Fruit fly (Drosophila melanogaster): ENCODE measurements around the gene CG43169.
A peak's percentile ranks its signal among the peaks of the same experiment; 100 is the strongest.

CG43169 gene

DNA sequence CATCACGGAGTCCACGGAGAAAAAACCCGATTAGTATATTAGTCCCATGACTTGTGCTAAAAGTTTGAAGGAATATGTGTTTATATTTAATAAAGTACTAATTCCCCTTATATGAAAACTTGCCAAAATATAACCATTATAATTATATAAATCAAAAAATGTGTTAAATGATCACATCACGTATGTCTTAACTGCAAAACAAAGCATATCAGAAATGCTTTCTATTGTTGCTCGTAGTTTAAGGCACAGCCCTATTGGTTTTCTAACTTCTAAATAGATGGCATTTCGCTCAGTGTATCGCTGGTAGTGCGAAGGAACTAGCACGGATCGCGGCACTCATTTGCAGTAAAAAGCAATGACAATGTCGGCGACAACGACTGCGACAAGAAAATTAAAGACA is 28.5 kb downstream of the CG43169 start:
- no peak for TF ChIP-seq CG9609 (GFP tag; optimal IDR thresholded peaks at IDR 0.05)
- TF ChIP-seq CG10979 (tag; optimal IDR thresholded peaks at IDR 0.05) = peak; percentile 17
- peak; percentile 16 for TF ChIP-seq phol (tag; optimal IDR thresholded peaks at IDR 0.05)
- peak in 1 of 2 experiments; percentile 10 for TF ChIP-seq bsh (GFP tag; optimal IDR thresholded peaks at IDR 0.05)
- TF ChIP-seq CG2712 (tag; optimal IDR thresholded peaks at IDR 0.05) = peak; percentile 10
- no peak for TF ChIP-seq HLH54F (GFP tag; optimal IDR thresholded peaks at IDR 0.05)
- 0 out of 3 replicates have a peak, but pooled peaks have one; percentile 16 for TF ChIP-seq CG17361 (GFP tag; IDR thresholded peaks at IDR 0.05)
- peak; percentile 1 for TF ChIP-seq CoRest (tag; optimal IDR thresholded peaks at IDR 0.05)
- TF ChIP-seq CG15479 (GFP tag; optimal IDR thresholded peaks at IDR 0.05) = no peak
- TF ChIP-seq CG11504 (tag; optimal IDR thresholded peaks at IDR 0.05) = peak; percentile 7
- peak; percentile 34 for TF ChIP-seq sens (GFP tag)
- peak; percentile 34 for TF ChIP-seq Med (GFP tag)
- peak; percentile 31 for TF ChIP-seq gem (tag; optimal IDR thresholded peaks at IDR 0.05)
- TF ChIP-seq org-1 (GFP tag; optimal IDR thresholded peaks at IDR 0.05) = no peak
- TF ChIP-seq CG18262 (tag; optimal IDR thresholded peaks at IDR 0.05) = peak; percentile 12
- TF ChIP-seq CG7556 (GFP tag; optimal IDR thresholded peaks at IDR 0.05) = peak; percentile 8

DNA sequence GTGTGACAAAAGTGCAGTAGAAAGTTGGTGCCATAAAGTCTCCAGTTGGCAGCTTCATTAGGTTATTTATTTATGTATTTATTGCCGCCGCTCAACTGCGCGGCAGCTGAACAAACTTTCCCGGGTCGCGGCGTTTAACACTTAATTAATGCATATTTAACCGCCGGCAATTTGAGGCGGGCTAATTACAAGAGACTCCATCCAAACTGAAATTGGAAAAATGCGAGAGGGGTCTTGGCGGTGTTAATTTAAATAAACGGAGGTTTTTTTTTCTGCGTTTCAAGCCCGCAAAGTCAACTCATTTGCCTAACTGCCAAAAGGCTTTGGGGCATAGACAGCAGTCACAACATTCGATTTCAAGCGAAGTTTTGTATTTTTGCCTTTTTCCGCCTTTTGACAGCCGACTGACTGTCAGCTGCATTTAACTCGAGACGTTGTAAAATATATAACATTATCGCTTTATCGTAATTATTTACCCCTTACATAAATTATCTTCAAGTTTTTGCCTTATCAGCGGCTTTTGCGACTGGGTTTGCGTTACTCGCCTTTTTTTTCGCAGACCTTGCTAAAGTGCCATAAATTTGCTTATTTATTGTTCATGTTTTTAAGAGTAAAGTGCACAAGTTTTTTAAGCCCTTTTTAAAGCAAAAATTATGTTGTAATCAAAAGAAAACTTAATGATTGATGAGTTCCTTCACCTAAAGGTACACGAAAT is 30.6 kb downstream of the CG43169 start:
- TF ChIP-seq fd3F (GFP tag; optimal IDR thresholded peaks at IDR 0.05) = no peak
- TF ChIP-seq otp (GFP tag; IDR thresholded peaks at IDR 0.05) = 0 out of 3 replicates have a peak, but pooled peaks have one; percentile 34
- peak; percentile 56; the same call in 1 of the 2 replicates for TF ChIP-seq vvl (GFP tag; IDR thresholded peaks at IDR 0.05)
- TF ChIP-seq Awh (GFP tag; IDR thresholded peaks at IDR 0.05) = peak; percentile 83
- no peak for TF ChIP-seq wek (GFP tag; optimal IDR thresholded peaks at IDR 0.05)
- peak; percentile 25 for TF ChIP-seq Vsx1 (GFP tag; optimal IDR thresholded peaks at IDR 0.05)

DNA sequence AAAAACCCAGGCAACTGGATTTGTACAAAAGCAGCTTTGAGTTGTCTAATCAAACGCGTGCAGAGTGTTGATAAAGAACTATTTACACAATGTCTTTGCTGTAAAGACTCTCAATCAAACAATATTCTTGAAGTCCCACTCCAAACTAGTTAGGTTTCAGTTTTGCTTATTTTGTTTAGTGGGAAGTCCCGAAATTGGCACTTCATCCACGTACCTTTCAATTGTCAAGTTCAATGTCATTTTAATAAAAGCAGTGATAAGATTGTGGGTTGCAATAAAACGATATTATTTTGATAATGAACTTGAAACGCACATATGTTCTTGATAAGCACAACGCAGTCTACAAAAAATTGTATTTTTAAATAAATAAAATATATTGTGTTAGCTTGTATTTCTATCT is 31.6 kb downstream of the CG43169 start:
- no peak for TF ChIP-seq tll (GFP tag; optimal IDR thresholded peaks at IDR 0.05)
- 0 out of 2 replicates have a peak, but pooled peaks have one; percentile 3 for TF ChIP-seq rib (GFP tag; IDR thresholded peaks at IDR 0.05)
- peak; percentile 24 for TF ChIP-seq CG15601 (tag; optimal IDR thresholded peaks at IDR 0.05)

DNA sequence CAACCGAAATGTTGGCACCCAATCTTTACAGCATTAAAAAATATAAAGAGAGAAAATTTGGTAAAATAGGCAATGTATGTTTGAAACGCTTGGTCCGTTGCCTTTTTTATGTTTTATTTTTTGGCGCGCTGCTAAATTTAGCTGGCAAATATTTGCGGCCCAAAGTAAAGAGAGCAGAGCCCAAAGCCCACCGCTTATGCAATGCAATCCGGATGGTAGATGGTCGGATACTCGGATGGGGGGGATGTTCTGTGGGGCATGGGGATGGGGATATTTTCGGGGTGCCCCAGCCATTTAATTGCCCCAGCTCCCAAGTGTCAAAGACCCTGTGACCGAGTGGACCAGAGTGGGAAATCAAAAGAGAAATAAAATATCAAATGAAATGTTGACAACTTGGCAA is 33.2 kb downstream of the CG43169 start:
- TF ChIP-seq Pdp1 (GFP tag; optimal IDR thresholded peaks at IDR 0.05) (peak in 1 of 2 experiments; percentile 78), CG12769 (tag; optimal IDR thresholded peaks at IDR 0.05) (peak; percentile 60), Awh (GFP tag; IDR thresholded peaks at IDR 0.05) (no peak), CG33557 (GFP tag; optimal IDR thresholded peaks at IDR 0.05) (no peak), CG15479 (GFP tag; optimal IDR thresholded peaks at IDR 0.05) (no peak), stc (GFP tag; IDR thresholded peaks at IDR 0.05) (0 out of 2 replicates have a peak, but pooled peaks have one; percentile 29), pzg (GFP tag; optimal IDR thresholded peaks at IDR 0.05) (no peak), CG18764 (GFP tag; optimal IDR thresholded peaks at IDR 0.05) (no peak), CG15601 (tag; optimal IDR thresholded peaks at IDR 0.05) (no peak), slbo (GFP tag; IDR thresholded peaks at IDR 0.05) (0 out of 2 replicates have a peak, but pooled peaks have one; percentile 3), CG2199 (GFP tag; IDR thresholded peaks at IDR 0.05) (no peak), vnd (GFP tag; IDR thresholded peaks at IDR 0.05; ENCODE audit: partially characterized antibody) (no peak), CG14667 (GFP tag; IDR thresholded peaks at IDR 0.05) (no peak), so (GFP tag; IDR thresholded peaks at IDR 0.05) (0 out of 3 replicates have a peak, but pooled peaks have one; percentile 27), Med (GFP tag) (peak; percentile 9), Dfd (GFP tag; optimal IDR thresholded peaks at IDR 0.05) (no peak)

Data from whole organism, embryonic.